Worm (Caenorhabditis elegans): ENCODE measurements around the gene srg-13.

The srg-13 gene

ce11 chrIII:4693695-4694094 is 21.6 kb downstream of the srg-13 start, which contains the start of gene T04A8.8:
Gene T04A8.8, plus strand, starts transcription at chrIII:4693995.
- TF ChIP-seq ztf-29 (GFP tag; IDR thresholded peaks at IDR 0.05) (no peak), flt-1 (GFP tag; IDR thresholded peaks at IDR 0.05) (no peak), ztf-23 (GFP tag; IDR thresholded peaks at IDR 0.05) (no peak)

ce11 chrIII:4695057-4695456 is 23.0 kb downstream of the srg-13 start, which contains the start of gene T04A8.7:
Gene T04A8.7, plus strand, starts transcription at chrIII:4695357.
- TF ChIP-seq med-1 (GFP tag; optimal IDR thresholded peaks at IDR 0.05; ENCODE audit: insufficient read depth) = no peak
- TF ChIP-seq ref-1 (GFP tag; conservative IDR thresholded peaks at IDR 0.05) = no peak
- TF ChIP-seq ztf-29 (GFP tag; IDR thresholded peaks at IDR 0.05) = no peak
- no peak for TF ChIP-seq ztf-23 (GFP tag; IDR thresholded peaks at IDR 0.05)
- no peak for TF ChIP-seq T22C8.4 (GFP tag; IDR thresholded peaks at IDR 0.05)

DNA sequence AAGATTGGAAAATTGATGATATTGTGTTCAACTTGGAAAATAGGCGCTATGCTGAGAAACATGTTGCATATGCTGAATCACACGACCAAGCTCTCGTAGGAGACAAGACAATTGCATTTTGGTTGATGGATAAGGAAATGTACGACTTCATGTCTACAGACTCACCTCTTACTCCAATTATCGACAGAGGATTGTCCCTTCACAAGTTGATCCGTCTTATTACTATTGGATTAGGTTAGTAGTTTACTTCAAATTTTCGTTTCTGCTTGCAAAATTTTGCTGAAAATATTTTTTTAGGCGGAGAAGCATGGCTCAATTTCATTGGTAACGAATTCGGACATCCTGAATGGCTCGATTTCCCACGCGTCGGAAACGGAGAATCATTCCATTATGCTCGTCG is 24.9 kb downstream of the srg-13 start:
- TF ChIP-seq ztf-23 (GFP tag; IDR thresholded peaks at IDR 0.05) (no peak), tab-1 (GFP tag; IDR thresholded peaks at IDR 0.05) (no peak), T22C8.4 (GFP tag; IDR thresholded peaks at IDR 0.05) (no peak), ref-1 (GFP tag; conservative IDR thresholded peaks at IDR 0.05) (no peak), cog-1 (tag; optimal IDR thresholded peaks at IDR 0.05) (no peak), flt-1 (GFP tag; IDR thresholded peaks at IDR 0.05) (no peak), klf-2 (GFP tag; conservative IDR thresholded peaks at IDR 0.05) (no peak), med-1 (GFP tag; optimal IDR thresholded peaks at IDR 0.05; ENCODE audit: insufficient read depth) (no peak), ztf-29 (GFP tag; IDR thresholded peaks at IDR 0.05) (no peak)

- no peak for TF ChIP-seq med-1 (GFP tag; optimal IDR thresholded peaks at IDR 0.05; ENCODE audit: insufficient read depth)
Measured at ce11 chrIII:4697819-4698218, 25.8 kb downstream of the srg-13 start, which contains the start of gene dnj-18. Gene dnj-18, plus strand, starts transcription at chrIII:4698119.

DNA sequence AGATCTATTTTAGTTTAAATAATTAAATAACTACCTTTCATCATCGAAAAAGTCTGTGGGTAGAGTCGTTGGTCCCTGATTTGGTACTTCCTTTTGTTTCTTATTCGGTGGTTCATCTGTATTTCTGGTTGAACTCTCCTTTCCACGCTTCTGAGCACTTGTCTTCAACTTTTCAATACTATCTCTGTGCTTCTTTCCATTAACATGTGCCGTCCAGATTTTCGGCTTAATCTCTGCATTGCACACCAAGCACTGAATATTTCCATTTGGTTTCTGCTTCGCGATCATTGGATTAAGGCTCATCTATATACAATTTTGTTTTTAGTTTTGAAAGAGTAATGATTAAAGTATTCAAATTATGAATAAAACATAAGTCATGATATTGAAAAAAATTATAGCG is 27.9 kb downstream of the srg-13 start, which contains the start of gene sel-13:
Gene sel-13, minus strand, starts transcription at position 303 of the 400 bp plus-strand sequence.
- TF ChIP-seq ref-1 (GFP tag; conservative IDR thresholded peaks at IDR 0.05) (no peak), ztf-29 (GFP tag; IDR thresholded peaks at IDR 0.05) (no peak), cog-1 (tag; optimal IDR thresholded peaks at IDR 0.05) (no peak), ztf-23 (GFP tag; IDR thresholded peaks at IDR 0.05) (no peak), tab-1 (GFP tag; IDR thresholded peaks at IDR 0.05) (no peak), flt-1 (GFP tag; IDR thresholded peaks at IDR 0.05) (no peak), T22C8.4 (GFP tag; IDR thresholded peaks at IDR 0.05) (no peak), klf-2 (GFP tag; conservative IDR thresholded peaks at IDR 0.05) (no peak), med-1 (GFP tag; optimal IDR thresholded peaks at IDR 0.05; ENCODE audit: insufficient read depth) (no peak)

ce11 chrIII:4703932-4704454 is 31.9 kb downstream of the srg-13 start, which contains the start of the genes clp-2 and mrpl-16:
Gene clp-2, minus strand, starts transcription at chrIII:4704025.
Gene mrpl-16, plus strand, starts transcription at chrIII:4704404.
- no peak for TF ChIP-seq ztf-29 (GFP tag; IDR thresholded peaks at IDR 0.05)
- TF ChIP-seq flt-1 (GFP tag; IDR thresholded peaks at IDR 0.05) = no peak
- no peak for TF ChIP-seq klf-2 (GFP tag; conservative IDR thresholded peaks at IDR 0.05)
- no peak for TF ChIP-seq cog-1 (tag; optimal IDR thresholded peaks at IDR 0.05)
- TF ChIP-seq tab-1 (GFP tag; IDR thresholded peaks at IDR 0.05) = no peak
- no peak for TF ChIP-seq T22C8.4 (GFP tag; IDR thresholded peaks at IDR 0.05)
- TF ChIP-seq med-1 (GFP tag; optimal IDR thresholded peaks at IDR 0.05; ENCODE audit: insufficient read depth) = no peak
- TF ChIP-seq ref-1 (GFP tag; conservative IDR thresholded peaks at IDR 0.05) = no peak
- TF ChIP-seq ztf-23 (GFP tag; IDR thresholded peaks at IDR 0.05) = no peak

ce11 chrIII:4705207-4705606 is 33.2 kb downstream of the srg-13 start, which contains the start of gene pgap-2:
Gene pgap-2, plus strand, starts transcription at chrIII:4705507.
- TF ChIP-seq klf-2 (GFP tag; conservative IDR thresholded peaks at IDR 0.05) (no peak), T22C8.4 (GFP tag; IDR thresholded peaks at IDR 0.05) (no peak), ztf-29 (GFP tag; IDR thresholded peaks at IDR 0.05) (no peak), cog-1 (tag; optimal IDR thresholded peaks at IDR 0.05) (no peak), ref-1 (GFP tag; conservative IDR thresholded peaks at IDR 0.05) (no peak), flt-1 (GFP tag; IDR thresholded peaks at IDR 0.05) (no peak), tab-1 (GFP tag; IDR thresholded peaks at IDR 0.05) (no peak), med-1 (GFP tag; optimal IDR thresholded peaks at IDR 0.05; ENCODE audit: insufficient read depth) (no peak), ztf-23 (GFP tag; IDR thresholded peaks at IDR 0.05) (no peak)

ce11 chrIII:4706678-4707077 is 34.6 kb downstream of the srg-13 start, which contains the start of gene T04A8.13:
Gene T04A8.13, plus strand, starts transcription at chrIII:4706978.
- TF ChIP-seq ztf-29 (GFP tag; IDR thresholded peaks at IDR 0.05) (no peak), med-1 (GFP tag; optimal IDR thresholded peaks at IDR 0.05; ENCODE audit: insufficient read depth) (no peak), ztf-23 (GFP tag; IDR thresholded peaks at IDR 0.05) (no peak), cog-1 (tag; optimal IDR thresholded peaks at IDR 0.05) (no peak), flt-1 (GFP tag; IDR thresholded peaks at IDR 0.05) (no peak), tab-1 (GFP tag; IDR thresholded peaks at IDR 0.05) (no peak), T22C8.4 (GFP tag; IDR thresholded peaks at IDR 0.05) (no peak), klf-2 (GFP tag; conservative IDR thresholded peaks at IDR 0.05) (no peak), ref-1 (GFP tag; conservative IDR thresholded peaks at IDR 0.05) (no peak)

DNA sequence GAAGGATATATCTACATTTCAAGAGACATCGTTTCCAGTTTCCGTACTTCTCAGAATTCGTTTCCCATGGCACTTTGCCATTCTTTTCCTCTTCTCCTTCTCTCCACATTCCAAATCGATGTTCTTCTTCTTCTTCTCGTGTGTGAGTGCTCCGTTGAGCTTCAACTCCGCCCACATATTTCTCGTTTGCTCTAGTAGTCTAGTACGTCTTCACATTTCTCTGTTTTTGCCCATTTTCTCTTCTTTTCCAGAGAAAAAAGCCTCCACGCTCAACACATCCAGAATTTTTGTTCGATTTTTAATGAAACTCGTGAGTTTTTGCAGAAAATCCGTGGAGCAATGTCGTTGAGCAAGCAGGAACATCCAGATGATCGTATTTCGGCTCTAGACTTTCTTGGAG is 36.9 kb downstream of the srg-13 start, which contains the start of gene T04A8.18:
Gene T04A8.18, plus strand, starts transcription at position 301 of the 400 bp plus-strand sequence.
- TF ChIP-seq ref-1 (GFP tag; conservative IDR thresholded peaks at IDR 0.05) (no peak), ztf-29 (GFP tag; IDR thresholded peaks at IDR 0.05) (no peak), ztf-23 (GFP tag; IDR thresholded peaks at IDR 0.05) (no peak), T22C8.4 (GFP tag; IDR thresholded peaks at IDR 0.05) (no peak), flt-1 (GFP tag; IDR thresholded peaks at IDR 0.05) (no peak), klf-2 (GFP tag; conservative IDR thresholded peaks at IDR 0.05) (no peak), tab-1 (GFP tag; IDR thresholded peaks at IDR 0.05) (no peak), cog-1 (tag; optimal IDR thresholded peaks at IDR 0.05) (no peak), med-1 (GFP tag; optimal IDR thresholded peaks at IDR 0.05; ENCODE audit: insufficient read depth) (no peak)

DNA sequence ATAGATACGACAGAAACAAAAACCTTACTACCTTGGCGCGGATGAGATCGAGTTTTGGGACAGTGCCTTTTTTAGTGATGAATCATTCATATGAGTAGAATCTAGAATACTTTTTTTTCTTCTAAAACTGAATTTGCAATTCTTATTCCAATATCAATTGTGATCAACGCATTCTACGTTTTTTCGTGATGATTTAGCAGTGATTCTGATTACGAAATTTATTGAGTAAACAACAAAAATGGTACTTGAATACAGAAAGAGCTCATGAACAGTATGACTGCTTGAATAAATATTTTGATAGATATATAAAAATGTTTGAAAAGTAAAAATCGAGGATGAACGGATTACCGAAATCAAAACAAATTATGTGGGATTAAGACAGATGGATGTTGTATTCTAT is 43.0 kb downstream of the srg-13 start, which contains the start of gene him-18:
Gene him-18, minus strand, starts transcription at position 101 of the 400 bp plus-strand sequence.
- no peak for TF ChIP-seq ztf-23 (GFP tag; IDR thresholded peaks at IDR 0.05)
- no peak for TF ChIP-seq T22C8.4 (GFP tag; IDR thresholded peaks at IDR 0.05)
- TF ChIP-seq tab-1 (GFP tag; IDR thresholded peaks at IDR 0.05) = no peak
- no peak for TF ChIP-seq klf-2 (GFP tag; conservative IDR thresholded peaks at IDR 0.05)
- no peak for TF ChIP-seq cog-1 (tag; optimal IDR thresholded peaks at IDR 0.05)
- TF ChIP-seq ref-1 (GFP tag; conservative IDR thresholded peaks at IDR 0.05) = no peak
- no peak for TF ChIP-seq ztf-29 (GFP tag; IDR thresholded peaks at IDR 0.05)
- TF ChIP-seq med-1 (GFP tag; optimal IDR thresholded peaks at IDR 0.05; ENCODE audit: insufficient read depth) = no peak

Data from whole organism, midembryonic.